Worm (Caenorhabditis elegans) whole organism, L4 larva: ENCODE data around the gene emg-1.

Experiments used
- F10B5.3 ChIP-seq: sonication (generic microtip); optimal IDR thresholded peaks from 2 replicates; lab custom pipeline; 2016; ENCODE audit warnings: mild to moderate bottlenecking, missing genetic modification characterization, missing compliant biosample characterization
- F26F4.8 ChIP-seq: fragments of 200-800 bp; sonication (Bioruptor generic); conservative IDR thresholded peaks from 2 replicates; pipeline ENCODE4 v1.3.6; 2022; ENCODE audit warnings: missing genetic modification characterization, missing compliant biosample characterization
- R02D3.7 ChIP-seq: fragments of 150-350 bp; sonication (generic microtip); optimal IDR thresholded peaks from 3 replicates; lab custom pipeline; 2014; ENCODE audit warnings: missing biosample characterization, missing genetic modification characterization
- T26A8.4 ChIP-seq: fragments of 200-800 bp; sonication (Bioruptor generic); IDR thresholded peaks from 2 replicates; pipeline ENCODE4 v1.3.6; 2022; ENCODE audit warnings: missing genetic modification characterization, missing compliant biosample characterization
- Y105C5A.15 ChIP-seq: fragments of 200-800 bp; sonication (Bioruptor generic); IDR thresholded peaks from 2 replicates; pipeline ENCODE4 v1.3.6; 2022; ENCODE audit warnings: missing genetic modification characterization, missing compliant biosample characterization
- Y5F2A.4 ChIP-seq: fragments of 200-800 bp; sonication (Bioruptor generic); optimal IDR thresholded peaks from 2 replicates; lab custom pipeline; 2018; ENCODE audit warnings: mild to moderate bottlenecking, missing genetic modification characterization, missing compliant biosample characterization
- ZK337.2 ChIP-seq: fragments of 200-800 bp; sonication (Bioruptor generic); IDR thresholded peaks from 2 replicates; pipeline ENCODE4 v1.3.6; 2022; ENCODE audit warnings: missing genetic modification reagents, missing genetic modification characterization, missing compliant biosample characterization
- ZK546.5 ChIP-seq, 2 experiments: sonication (generic microtip); optimal IDR thresholded peaks; 2 replicates each; lab custom pipeline; 2017; ENCODE audit warnings: missing biosample characterization in 2 of 2, missing genetic modification characterization in 2 of 2
- attf-4 ChIP-seq: sonication (generic microtip); optimal IDR thresholded peaks from 3 replicates; lab custom pipeline; 2017; ENCODE audit warnings: missing biosample characterization, missing genetic modification characterization
- ceh-44 ChIP-seq: fragments of 200-800 bp; sonication (Bioruptor generic); IDR thresholded peaks from 2 replicates; pipeline ENCODE4 v1.3.6; 2022; ENCODE audit warnings: missing genetic modification reagents, missing genetic modification characterization, missing compliant biosample characterization
- ceh-62 ChIP-seq: sonication (generic microtip); optimal IDR thresholded peaks from 2 replicates; lab custom pipeline; 2017; ENCODE audit warnings: missing biosample characterization, missing genetic modification characterization
- ceh-82 ChIP-seq: sonication (generic microtip); optimal IDR thresholded peaks from 2 replicates; lab custom pipeline; 2017; ENCODE audit warnings: missing biosample characterization, missing genetic modification characterization
- daf-12 ChIP-seq: fragments of 150-350 bp; optimal IDR thresholded peaks from 2 replicates; lab custom pipeline; 2014; ENCODE audit warnings: missing biosample characterization, missing genetic modification reagents, missing genetic modification characterization
- daf-19 ChIP-seq: fragments of 200-800 bp; sonication (Bioruptor generic); conservative IDR thresholded peaks from 2 replicates; pipeline ENCODE4 v1.3.6; 2022; ENCODE audit warnings: missing genetic modification characterization, missing compliant biosample characterization
- dmd-6 ChIP-seq: fragments of 200-800 bp; sonication (Bioruptor generic); IDR thresholded peaks from 2 replicates; pipeline ENCODE4 v1.3.6; 2022; ENCODE audit warnings: missing genetic modification reagents, missing genetic modification characterization, missing compliant biosample characterization
- dve-1 ChIP-seq: sonication (generic microtip); optimal IDR thresholded peaks from 2 replicates; lab custom pipeline; 2017; ENCODE audit warnings: antibody characterized with exemption, mild to moderate bottlenecking, missing genetic modification characterization, missing compliant biosample characterization; ENCODE audit not compliant: insufficient read depth
- egl-43 ChIP-seq: fragments of 200-800 bp; sonication (Bioruptor generic); IDR thresholded peaks from 2 replicates; pipeline ENCODE4 v1.3.6; 2022; ENCODE audit warnings: missing genetic modification reagents, missing genetic modification characterization, missing compliant biosample characterization
- fkh-10 ChIP-seq: fragments of 150-350 bp; optimal IDR thresholded peaks from 2 replicates; lab custom pipeline; 2014; ENCODE audit warnings: missing biosample characterization, missing genetic modification reagents, missing genetic modification characterization
- fos-1 ChIP-seq: fragments of 150-350 bp; optimal IDR thresholded peaks from 2 replicates; lab custom pipeline; 2014; ENCODE audit warnings: missing biosample characterization, missing genetic modification characterization
- hif-1 ChIP-seq, 2 experiments: sonication (generic microtip); optimal IDR thresholded peaks; 2 replicates each; lab custom pipeline; 2016 to 2017; ENCODE audit warnings: missing compliant biosample characterization in 2 of 2, missing genetic modification characterization in 2 of 2, missing genetic modification reagents in 2 of 2, missing genotype in 2 of 2, mild to moderate bottlenecking in 1 of 2
- hlh-30 ChIP-seq: sonication (generic microtip); optimal IDR thresholded peaks from 2 replicates; lab custom pipeline; 2017; ENCODE audit warnings: antibody characterized with exemption, mild to moderate bottlenecking, missing genetic modification characterization, missing compliant biosample characterization; ENCODE audit not compliant: insufficient read depth
- jun-1 ChIP-seq: fragments of 150-350 bp; optimal IDR thresholded peaks from 2 replicates; lab custom pipeline; 2014; ENCODE audit warnings: missing biosample characterization, missing genetic modification reagents, missing genetic modification characterization
- lim-7 ChIP-seq: fragments of 200-800 bp; sonication (Bioruptor generic); IDR thresholded peaks from 2 replicates; pipeline ENCODE4 v1.3.6; 2022; ENCODE audit warnings: missing genetic modification characterization, missing compliant biosample characterization
- lin-1 ChIP-seq: fragments of 200-800 bp; sonication (Bioruptor generic); IDR thresholded peaks from 2 replicates; pipeline ENCODE4 v1.3.6; 2022; ENCODE audit warnings: missing genetic modification reagents, missing genetic modification characterization, missing compliant biosample characterization
- lin-13 ChIP-seq: fragments of 150-350 bp; optimal IDR thresholded peaks from 2 replicates; lab custom pipeline; 2014; ENCODE audit warnings: missing biosample characterization, missing genetic modification reagents, missing genetic modification characterization
- lin-29 ChIP-seq: fragments of 200-800 bp; sonication (Bioruptor generic); IDR thresholded peaks from 2 replicates; pipeline ENCODE4 v1.3.6; 2022; ENCODE audit warnings: missing genetic modification reagents, missing genetic modification characterization, missing compliant biosample characterization
- lin-38 ChIP-seq: fragments of 200-800 bp; sonication (Bioruptor generic); IDR thresholded peaks from 2 replicates; pipeline ENCODE4 v1.3.6; 2022; ENCODE audit warnings: missing genetic modification reagents, missing genetic modification characterization, missing compliant biosample characterization
- lsy-2 ChIP-seq, 2 experiments: fragments of 150-350 bp in 1 of 2; sonication (generic microtip) in 1 of 2; optimal IDR thresholded peaks; 2 replicates each; lab custom pipeline; 2014 to 2017; ENCODE audit warnings: missing biosample characterization in 2 of 2, missing genetic modification characterization in 2 of 2
- mes-2 ChIP-seq: sonication (generic microtip); optimal IDR thresholded peaks from 2 replicates; lab custom pipeline; 2016; ENCODE audit warnings: missing genotype, mild to moderate bottlenecking, missing genetic modification characterization, missing compliant biosample characterization; ENCODE audit not compliant: poor library complexity, severe bottlenecking
- mxl-2 ChIP-seq: fragments of 200-800 bp; sonication (Bioruptor generic); conservative IDR thresholded peaks from 2 replicates; pipeline ENCODE4 v1.3.6; 2022; ENCODE audit warnings: missing genetic modification reagents, missing genetic modification characterization, missing compliant biosample characterization
- mxl-3 ChIP-seq: fragments of 200-800 bp; sonication (Bioruptor generic); optimal IDR thresholded peaks from 2 replicates; lab custom pipeline; 2018; ENCODE audit warnings: mild to moderate bottlenecking, missing genetic modification characterization, missing compliant biosample characterization
- nhr-11 ChIP-seq: fragments of 150-350 bp; optimal IDR thresholded peaks from 2 replicates; lab custom pipeline; 2014; ENCODE audit warnings: missing biosample characterization, missing genetic modification characterization
- nhr-111 ChIP-seq: fragments of 200-800 bp; sonication (Bioruptor generic); optimal IDR thresholded peaks from 2 replicates; lab custom pipeline; 2018; ENCODE audit warnings: mild to moderate bottlenecking, missing genetic modification characterization, missing compliant biosample characterization
- nhr-25 ChIP-seq: sonication (generic microtip); optimal IDR thresholded peaks from 2 replicates; lab custom pipeline; 2017; ENCODE audit warnings: missing genetic modification characterization, mild to moderate bottlenecking, missing compliant biosample characterization, antibody characterized with exemption, moderate library complexity, borderline replicate concordance; ENCODE audit not compliant: insufficient read depth
- nhr-28 ChIP-seq: fragments of 150-350 bp; optimal IDR thresholded peaks from 2 replicates; lab custom pipeline; 2014; ENCODE audit warnings: missing biosample characterization, missing genetic modification characterization
- nhr-41 ChIP-seq: fragments of 200-800 bp; sonication (Bioruptor generic); IDR thresholded peaks from 2 replicates; pipeline ENCODE4 v1.3.6; 2022; ENCODE audit warnings: missing genetic modification reagents, missing genetic modification characterization, missing compliant biosample characterization
- nhr-6 ChIP-seq: fragments of 150-350 bp; optimal IDR thresholded peaks from 2 replicates; lab custom pipeline; 2014; ENCODE audit warnings: missing biosample characterization, missing genetic modification characterization
- nhr-76 ChIP-seq: fragments of 150-350 bp; optimal IDR thresholded peaks from 2 replicates; lab custom pipeline; 2014; ENCODE audit warnings: missing biosample characterization, missing genetic modification characterization
- pqm-1 ChIP-seq: sonication (generic microtip); optimal IDR thresholded peaks from 2 replicates; lab custom pipeline; 2017; ENCODE audit warnings: missing biosample characterization, missing genetic modification characterization
- sdz-12 ChIP-seq: fragments of 200-800 bp; sonication (Bioruptor generic); optimal IDR thresholded peaks from 2 replicates; lab custom pipeline; 2018; ENCODE audit warnings: mild to moderate bottlenecking, missing genetic modification characterization, missing compliant biosample characterization
- skn-1 ChIP-seq: fragments of 150-350 bp; optimal IDR thresholded peaks from 2 replicates; lab custom pipeline; 2014; ENCODE audit warnings: missing biosample characterization, missing genetic modification characterization
- spr-1 ChIP-seq: sonication (generic microtip); optimal IDR thresholded peaks from 2 replicates; lab custom pipeline; 2016; ENCODE audit warnings: mild to moderate bottlenecking, missing genetic modification characterization, missing compliant biosample characterization
- spr-3 ChIP-seq: fragments of 200-800 bp; sonication (Bioruptor generic); optimal IDR thresholded peaks from 2 replicates; lab custom pipeline; 2018; ENCODE audit warnings: mild to moderate bottlenecking, missing genetic modification characterization, missing compliant biosample characterization
- unc-39 ChIP-seq: sonication (generic microtip); optimal IDR thresholded peaks from 2 replicates; lab custom pipeline; 2017; ENCODE audit warnings: missing biosample characterization, missing genetic modification characterization
- unc-62 ChIP-seq, 3 experiments: fragments of 150-350 bp in 1 of 3; sonication (generic microtip); optimal IDR thresholded peaks in 2 of 3; peaks in 1 of 3; 1 replicate in 1 of 3; 2 replicates in 2 of 3; lab custom pipeline; 2014 to 2017; ENCODE audit warnings: missing biosample characterization in 3 of 3, missing genetic modification characterization in 3 of 3, missing genetic modification reagents in 3 of 3, missing genotype in 1 of 3
- zag-1 ChIP-seq: fragments of 150-350 bp; optimal IDR thresholded peaks from 2 replicates; lab custom pipeline; 2014; ENCODE audit warnings: missing biosample characterization, missing genetic modification characterization
- zfp-2 ChIP-seq: sonication (generic microtip); optimal IDR thresholded peaks from 2 replicates; lab custom pipeline; 2016; ENCODE audit warnings: mild to moderate bottlenecking, missing genetic modification characterization, missing compliant biosample characterization
- zip-11 ChIP-seq: fragments of 200-800 bp; sonication (Bioruptor generic); IDR thresholded peaks from 2 replicates; pipeline ENCODE4 v1.3.6; 2022; ENCODE audit warnings: missing genetic modification characterization, missing compliant biosample characterization

Gene emg-1

DNA sequence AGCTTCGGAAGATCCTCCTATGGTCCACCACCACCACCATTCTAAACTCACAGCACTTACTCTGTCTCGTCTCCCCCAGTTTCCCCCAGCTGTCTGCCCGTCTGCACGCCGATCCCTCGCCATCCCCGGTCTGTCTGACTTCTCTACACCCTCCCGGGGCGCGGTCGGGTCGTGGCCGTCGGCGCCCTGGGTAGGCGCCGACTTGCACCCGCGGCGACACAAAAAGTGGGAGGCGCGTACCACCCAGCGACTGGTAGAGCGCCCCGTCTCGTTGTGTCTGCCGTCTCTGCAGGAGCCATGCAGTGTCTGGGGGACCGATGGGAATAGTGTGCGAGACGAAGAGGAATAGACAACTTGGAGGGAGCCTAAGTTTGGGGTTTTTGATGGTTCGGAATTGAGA is 15.3 kb upstream of the emg-1 start (continued):
- TF ChIP-seq lsy-2 (tag; optimal IDR thresholded peaks at IDR 0.05; lab: Kevin White, UChicago), result peak; percentile 71 to 87
- no peak for TF ChIP-seq skn-1 (tag; lab: Kevin White, UChicago)
- TF ChIP-seq spr-3 (GFP tag; lab: Kevin White, UChicago), result peak; percentile 76
- no peak for TF ChIP-seq daf-19 (GFP tag; lab: Robert Waterston, UW)
- no peak for TF ChIP-seq nhr-76 (tag; lab: Kevin White, UChicago)
- TF ChIP-seq dmd-6 (GFP tag; lab: Robert Waterston, UW), result peak; percentile 71
- peak; percentile 21 to 81 for TF ChIP-seq hif-1 (tag; optimal IDR thresholded peaks at IDR 0.05; lab: Kevin White, UChicago)
- peak; percentile 92; the same call in 1 of the 2 replicates for TF ChIP-seq nhr-41 (GFP tag; lab: Robert Waterston, UW)
- TF ChIP-seq ceh-44 (GFP tag; lab: Robert Waterston, UW), result no peak
- TF ChIP-seq mxl-3 (GFP tag; lab: Kevin White, UChicago), result peak; percentile 90
- TF ChIP-seq fkh-10, result peak; percentile 21
- TF ChIP-seq mxl-2 (GFP tag; lab: Robert Waterston, UW), result no peak
- TF ChIP-seq Y5F2A.4 (GFP tag; lab: Kevin White, UChicago), result no peak
- no peak for TF ChIP-seq attf-4 (tag; lab: Kevin White, UChicago)
- TF ChIP-seq unc-62 (GFP tag; optimal IDR thresholded peaks at IDR 0.05 in 1 of 2; lab: Kevin White, UChicago), result peak in 1 of 2 experiments; percentile 97
- no peak for TF ChIP-seq unc-62 (tag; optimal IDR thresholded peaks at IDR 0.05; lab: Kevin White, UChicago)
- peak; percentile 84 for TF ChIP-seq hlh-30 (tag; lab: Kevin White, UChicago)
- peak; percentile 93 for TF ChIP-seq dve-1 (tag; lab: Kevin White, UChicago)
- TF ChIP-seq zfp-2 (tag; lab: Kevin White, UChicago), result no peak
- peak; percentile 95 for TF ChIP-seq egl-43 (GFP tag; lab: Robert Waterston, UW)
- TF ChIP-seq ceh-62 (tag; lab: Kevin White, UChicago), result no peak
- peak; percentile 82 for TF ChIP-seq nhr-11 (tag; lab: Kevin White, UChicago)
- TF ChIP-seq lim-7, result no peak
- TF ChIP-seq F26F4.8, result no peak
- no peak for TF ChIP-seq ceh-82 (tag; lab: Kevin White, UChicago)
- no peak for TF ChIP-seq jun-1 (tag; lab: Kevin White, UChicago)
- TF ChIP-seq sdz-12, result no peak

DNA sequence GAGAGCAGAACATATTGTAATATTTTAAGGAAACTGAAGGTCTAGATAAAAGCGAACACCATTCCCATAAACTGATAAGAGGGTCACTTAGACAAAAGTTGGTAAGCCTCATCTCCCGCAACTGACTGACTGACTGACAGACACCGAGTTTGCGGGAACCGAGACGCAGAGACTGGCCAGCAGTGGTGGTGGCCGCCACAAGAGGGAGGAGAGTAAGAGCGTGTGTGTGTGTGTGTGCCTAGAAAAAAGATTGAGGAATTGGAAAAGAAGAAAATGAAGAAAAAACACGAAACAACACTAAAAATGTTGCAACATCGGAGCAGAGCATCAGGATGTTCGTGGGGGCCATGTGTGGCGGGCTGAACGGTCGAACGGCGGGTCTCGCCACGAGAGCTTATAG is 14.7 kb upstream of the emg-1 start:
- no peak for TF ChIP-seq Y105C5A.15 (GFP tag; lab: Robert Waterston, UW)
- no peak for TF ChIP-seq fos-1 (tag; lab: Kevin White, UChicago)
- TF ChIP-seq unc-62 (GFP tag; optimal IDR thresholded peaks at IDR 0.05 in 1 of 2; lab: Kevin White, UChicago), result peak in 1 of 2 experiments; percentile 71
- no peak for TF ChIP-seq unc-62 (tag; optimal IDR thresholded peaks at IDR 0.05; lab: Kevin White, UChicago)
- TF ChIP-seq dve-1 (tag; lab: Kevin White, UChicago), result no peak
- no peak for TF ChIP-seq zip-11 (GFP tag; lab: Robert Waterston, UW)
- TF ChIP-seq hlh-30 (tag; lab: Kevin White, UChicago), result peak; percentile 33
- TF ChIP-seq daf-12, result no peak
- TF ChIP-seq egl-43 (GFP tag; lab: Robert Waterston, UW), result no peak
- TF ChIP-seq nhr-111 (GFP tag; lab: Kevin White, UChicago), result no peak
- no peak for TF ChIP-seq ZK337.2 (GFP tag; lab: Robert Waterston, UW)
- TF ChIP-seq mes-2 (tag; lab: Kevin White, UChicago), result peak; percentile 38
- TF ChIP-seq lin-1, result no peak
- TF ChIP-seq F26F4.8, result no peak
- TF ChIP-seq ceh-82 (tag; lab: Kevin White, UChicago), result no peak
- TF ChIP-seq ZK546.5 (tag; optimal IDR thresholded peaks at IDR 0.05; lab: Kevin White, UChicago), result no peak
- TF ChIP-seq T26A8.4, result no peak
- TF ChIP-seq F10B5.3, result no peak
- TF ChIP-seq lin-29 (GFP tag; lab: Robert Waterston, UW), result no peak
- no peak for TF ChIP-seq zag-1
- TF ChIP-seq lin-13 (GFP tag; lab: Kevin White, UChicago), result no peak
- no peak for TF ChIP-seq spr-3 (GFP tag; lab: Kevin White, UChicago)
- no peak for TF ChIP-seq pqm-1 (tag; lab: Kevin White, UChicago)
- TF ChIP-seq nhr-6 (tag; lab: Kevin White, UChicago), result no peak
- no peak for TF ChIP-seq daf-19 (GFP tag; lab: Robert Waterston, UW)
- TF ChIP-seq spr-1 (tag; lab: Kevin White, UChicago), result no peak
- no peak for TF ChIP-seq lin-38 (GFP tag; lab: Robert Waterston, UW)
- no peak for TF ChIP-seq unc-39 (tag; lab: Kevin White, UChicago)
- no peak for TF ChIP-seq zfp-2 (tag; lab: Kevin White, UChicago)
- TF ChIP-seq nhr-76 (tag; lab: Kevin White, UChicago), result no peak
- TF ChIP-seq nhr-25 (tag; lab: Kevin White, UChicago), result no peak
- TF ChIP-seq R02D3.7 (tag; lab: Kevin White, UChicago), result no peak
- TF ChIP-seq nhr-28 (tag; lab: Kevin White, UChicago), result peak; percentile 10
